Worm (Caenorhabditis elegans) whole organism, late embryonic: ENCODE data around the gene C18E9.2.

ENCODE experiments used
- C08G9.2 ChIP-seq: sonication (generic microtip); optimal IDR thresholded peaks from 2 replicates; lab custom pipeline; 2016; ENCODE audit warnings: mild to moderate bottlenecking, missing genetic modification characterization, moderate library complexity, missing compliant biosample characterization
- K09A11.1 ChIP-seq: sonication (generic microtip); optimal IDR thresholded peaks from 2 replicates; lab custom pipeline; 2017; ENCODE audit warnings: antibody characterized with exemption, mild to moderate bottlenecking, missing genetic modification characterization, missing compliant biosample characterization; ENCODE audit not compliant: insufficient read depth
- T23F11.4 ChIP-seq: fragments of 200-800 bp; sonication (Bioruptor generic); optimal IDR thresholded peaks from 2 replicates; lab custom pipeline; 2018; ENCODE audit warnings: mild to moderate bottlenecking, missing genetic modification characterization, missing compliant biosample characterization
- Y22D7AL.16 ChIP-seq: sonication (generic microtip); optimal IDR thresholded peaks from 2 replicates; lab custom pipeline; 2016; ENCODE audit warnings: missing genetic modification characterization, missing compliant biosample characterization
- ahr-1 ChIP-seq: sonication (generic microtip); optimal IDR thresholded peaks from 2 replicates; lab custom pipeline; 2016; ENCODE audit warnings: missing genetic modification characterization, missing compliant biosample characterization
- ama-1 ChIP-seq: fragments of 150-350 bp; optimal IDR thresholded peaks from 2 replicates; lab custom pipeline; 2014
- ceh-14 ChIP-seq: sonication (generic microtip); optimal IDR thresholded peaks from 2 replicates; lab custom pipeline; 2016; ENCODE audit warnings: missing genotype, missing genetic modification characterization, missing compliant biosample characterization
- ceh-18 ChIP-seq: sonication (generic microtip); optimal IDR thresholded peaks from 2 replicates; lab custom pipeline; 2016; ENCODE audit warnings: missing genetic modification characterization, missing compliant biosample characterization
- ceh-19 ChIP-seq: fragments of 200-800 bp; sonication (Bioruptor generic); optimal IDR thresholded peaks from 2 replicates; lab custom pipeline; 2018; ENCODE audit warnings: mild to moderate bottlenecking, missing genetic modification characterization, missing compliant biosample characterization
- ceh-2 ChIP-seq: sonication (generic microtip); optimal IDR thresholded peaks from 2 replicates; lab custom pipeline; 2016; ENCODE audit warnings: missing genotype, missing genetic modification characterization, missing compliant biosample characterization
- ceh-24 ChIP-seq: sonication (generic microtip); optimal IDR thresholded peaks from 2 replicates; lab custom pipeline; 2016; ENCODE audit warnings: mild to moderate bottlenecking, missing genetic modification characterization, missing compliant biosample characterization
- ceh-31 ChIP-seq: sonication (generic microtip); optimal IDR thresholded peaks from 2 replicates; lab custom pipeline; 2016; ENCODE audit warnings: missing genetic modification characterization, missing compliant biosample characterization
- ceh-45 ChIP-seq: fragments of 200-800 bp; sonication (Bioruptor generic); IDR thresholded peaks from 2 replicates; pipeline ENCODE4 v1.3.6; 2022; ENCODE audit warnings: missing genetic modification reagents, missing genetic modification characterization, missing compliant biosample characterization
- ceh-48 ChIP-seq: sonication (generic microtip); optimal IDR thresholded peaks from 2 replicates; lab custom pipeline; 2016; ENCODE audit warnings: missing genetic modification characterization, inconsistent platforms, missing compliant biosample characterization
- ceh-6 ChIP-seq: fragments of 200-800 bp; sonication (Bioruptor generic); optimal IDR thresholded peaks from 2 replicates; lab custom pipeline; 2018; ENCODE audit warnings: mild to moderate bottlenecking, missing genetic modification characterization, missing compliant biosample characterization
- ceh-9 ChIP-seq: sonication (generic microtip); optimal IDR thresholded peaks from 2 replicates; lab custom pipeline; 2016; ENCODE audit warnings: mild to moderate bottlenecking, missing genetic modification characterization, inconsistent platforms, missing compliant biosample characterization
- dve-1 ChIP-seq: sonication (generic microtip); optimal IDR thresholded peaks from 2 replicates; lab custom pipeline; 2017; ENCODE audit warnings: antibody characterized with exemption, mild to moderate bottlenecking, missing genetic modification characterization, missing compliant biosample characterization
- elt-2 ChIP-seq: sonication (generic microtip); optimal IDR thresholded peaks from 2 replicates; lab custom pipeline; 2016; ENCODE audit warnings: missing genetic modification reagents, missing genetic modification characterization, missing compliant biosample characterization
- elt-4 ChIP-seq: sonication (generic microtip); optimal IDR thresholded peaks from 2 replicates; lab custom pipeline; 2016; ENCODE audit warnings: missing genetic modification characterization, missing compliant biosample characterization
- ets-4 ChIP-seq: sonication (generic microtip); optimal IDR thresholded peaks from 2 replicates; lab custom pipeline; 2016; ENCODE audit warnings: missing genetic modification characterization, missing compliant biosample characterization
- fkh-10 ChIP-seq: fragments of 150-350 bp; optimal IDR thresholded peaks from 2 replicates; lab custom pipeline; 2014; ENCODE audit warnings: missing biosample characterization, missing genetic modification reagents, missing genetic modification characterization
- fkh-6 ChIP-seq: sonication (generic microtip); optimal IDR thresholded peaks from 2 replicates; lab custom pipeline; 2016; ENCODE audit warnings: missing genetic modification characterization, missing compliant biosample characterization
- gmeb-2 ChIP-seq: sonication (generic microtip); optimal IDR thresholded peaks from 2 replicates; lab custom pipeline; 2016; ENCODE audit warnings: missing genetic modification characterization, inconsistent platforms, missing compliant biosample characterization
- hlh-15 ChIP-seq: sonication (generic microtip); optimal IDR thresholded peaks from 2 replicates; lab custom pipeline; 2016; ENCODE audit warnings: missing genetic modification characterization, missing compliant biosample characterization
- hlh-30 ChIP-seq: sonication (generic microtip); optimal IDR thresholded peaks from 2 replicates; lab custom pipeline; 2017; ENCODE audit warnings: antibody characterized with exemption, missing genetic modification characterization, missing compliant biosample characterization; ENCODE audit not compliant: insufficient read depth
- hlh-6 ChIP-seq: sonication (generic microtip); optimal IDR thresholded peaks from 2 replicates; lab custom pipeline; 2016; ENCODE audit warnings: missing genotype, missing genetic modification characterization, missing compliant biosample characterization
- hlh-8 ChIP-seq: sonication (generic microtip); optimal IDR thresholded peaks from 2 replicates; lab custom pipeline; 2016; ENCODE audit warnings: missing genotype, missing genetic modification characterization, missing compliant biosample characterization
- lim-6 ChIP-seq: sonication (generic microtip); optimal IDR thresholded peaks from 2 replicates; lab custom pipeline; 2016; ENCODE audit warnings: missing genetic modification characterization, missing compliant biosample characterization
- lin-11 ChIP-seq: fragments of 200-800 bp; sonication (Bioruptor generic); optimal IDR thresholded peaks from 2 replicates; lab custom pipeline; 2018; ENCODE audit warnings: mild to moderate bottlenecking, missing genetic modification characterization, missing compliant biosample characterization
- mec-3 ChIP-seq: sonication (generic microtip); optimal IDR thresholded peaks from 2 replicates; lab custom pipeline; 2016; ENCODE audit warnings: borderline replicate concordance, missing genetic modification characterization, missing compliant biosample characterization
- nfya-1 ChIP-seq: sonication (generic microtip); optimal IDR thresholded peaks from 2 replicates; lab custom pipeline; 2017; ENCODE audit warnings: missing genetic modification characterization, mild to moderate bottlenecking, missing compliant biosample characterization, antibody characterized with exemption, moderate library complexity
- nhr-11 ChIP-seq: fragments of 150-350 bp; optimal IDR thresholded peaks from 2 replicates; lab custom pipeline; 2014; ENCODE audit warnings: missing biosample characterization, missing genetic modification characterization
- npax-4 ChIP-seq: sonication (generic microtip); optimal IDR thresholded peaks from 2 replicates; lab custom pipeline; 2016; ENCODE audit warnings: missing genetic modification characterization, missing compliant biosample characterization
- odd-2 ChIP-seq: sonication (generic microtip); optimal IDR thresholded peaks from 2 replicates; lab custom pipeline; 2017; ENCODE audit warnings: antibody characterized with exemption, mild to moderate bottlenecking, missing genetic modification characterization, missing compliant biosample characterization
- pax-1 ChIP-seq: fragments of 150-350 bp; optimal IDR thresholded peaks from 2 replicates; lab custom pipeline; 2014; ENCODE audit warnings: missing biosample characterization, missing genetic modification characterization
- pha-2 ChIP-seq: sonication (generic microtip); optimal IDR thresholded peaks from 2 replicates; lab custom pipeline; 2017; ENCODE audit warnings: mild to moderate bottlenecking, missing genetic modification characterization, missing compliant biosample characterization
- pha-4 ChIP-seq: fragments of 150-350 bp; optimal IDR thresholded peaks from 2 replicates; lab custom pipeline; 2018; ENCODE audit warnings: missing biosample characterization, missing genetic modification reagents, missing genetic modification characterization
- pqm-1 ChIP-seq: sonication (generic microtip); optimal IDR thresholded peaks from 2 replicates; lab custom pipeline; 2016; ENCODE audit warnings: missing genetic modification characterization, missing compliant biosample characterization
- pros-1 ChIP-seq: fragments of 150-350 bp; optimal IDR thresholded peaks from 2 replicates; lab custom pipeline; 2014; ENCODE audit warnings: missing biosample characterization, missing genetic modification reagents, missing genetic modification characterization
- rnt-1 ChIP-seq: sonication (generic microtip); optimal IDR thresholded peaks from 2 replicates; lab custom pipeline; 2016; ENCODE audit warnings: missing genetic modification characterization, missing compliant biosample characterization
- sdc-2 ChIP-seq: sonication (generic microtip); optimal IDR thresholded peaks from 2 replicates; lab custom pipeline; 2016; ENCODE audit warnings: missing genotype, missing genetic modification characterization, missing compliant biosample characterization
- sox-2 ChIP-seq: fragments of 200-800 bp; sonication (Bioruptor generic); IDR thresholded peaks from 2 replicates; pipeline ENCODE4 v1.3.6; 2022; ENCODE audit warnings: missing genetic modification reagents, missing genetic modification characterization, missing compliant biosample characterization
- sox-4 ChIP-seq: sonication (generic microtip); optimal IDR thresholded peaks from 2 replicates; lab custom pipeline; 2017; ENCODE audit warnings: mild to moderate bottlenecking, missing genetic modification characterization, inconsistent platforms, missing compliant biosample characterization
- syd-9 ChIP-seq: sonication (generic microtip); optimal IDR thresholded peaks from 2 replicates; lab custom pipeline; 2016; ENCODE audit warnings: mild to moderate bottlenecking, missing genetic modification characterization, moderate library complexity, missing compliant biosample characterization
- tbx-2 ChIP-seq: sonication (generic microtip); optimal IDR thresholded peaks from 2 replicates; lab custom pipeline; 2016; ENCODE audit warnings: missing genetic modification characterization, missing compliant biosample characterization
- ttx-3 ChIP-seq: sonication (generic microtip); optimal IDR thresholded peaks from 2 replicates; lab custom pipeline; 2016; ENCODE audit warnings: missing genetic modification reagents, missing genetic modification characterization, missing compliant biosample characterization
- unc-3 ChIP-seq, 2 experiments: fragments of 200-800 bp in 1 of 2; sonication (Bioruptor generic) in 1 of 2; sonication (generic microtip) in 1 of 2; conservative IDR thresholded peaks in 1 of 2; optimal IDR thresholded peaks in 1 of 2; 2 replicates each; pipeline versions ENCODE4 v1.3.6 to Lab custom; 2016 to 2022; ENCODE audit warnings: missing compliant biosample characterization in 2 of 2, missing genetic modification characterization in 2 of 2, missing genetic modification reagents in 1 of 2
- unc-42 ChIP-seq: sonication (generic microtip); optimal IDR thresholded peaks from 2 replicates; lab custom pipeline; 2016; ENCODE audit warnings: missing genotype, missing genetic modification characterization, missing compliant biosample characterization
- unc-55 ChIP-seq: sonication (generic microtip); optimal IDR thresholded peaks from 2 replicates; lab custom pipeline; 2017; ENCODE audit warnings: missing biosample characterization, missing genetic modification reagents, missing genetic modification characterization
- zip-5 ChIP-seq: sonication (generic microtip); optimal IDR thresholded peaks from 2 replicates; lab custom pipeline; 2016; ENCODE audit warnings: missing genetic modification characterization, missing compliant biosample characterization
- ztf-16 ChIP-seq: sonication (generic microtip); optimal IDR thresholded peaks from 2 replicates; lab custom pipeline; 2017; ENCODE audit warnings: missing genetic modification characterization, missing compliant biosample characterization

The C18E9.2 gene

ce11 chrII:8969251-8970183, 4.7 kb downstream of the C18E9.2 start, which contains the start of the genes szy-20 and C18E9.5:
TSS of gene szy-20 (minus strand) at chrII:8969333.
TSS of gene C18E9.5 (plus strand) at chrII:8969980.
- no peak for TF ChIP-seq hlh-15 (tag; lab: Kevin White, UChicago)
- no peak for TF ChIP-seq nhr-11
- TF ChIP-seq sox-4 (tag; lab: Kevin White, UChicago), result no peak
- TF ChIP-seq ama-1 (lab: Kevin White, UChicago), result no peak
- TF ChIP-seq pros-1 (tag; lab: Kevin White, UChicago), result no peak
- TF ChIP-seq elt-4 (tag; lab: Kevin White, UChicago), result no peak
- no peak for TF ChIP-seq unc-55 (GFP tag; lab: Kevin White, UChicago)
- TF ChIP-seq fkh-10 (GFP tag; lab: Kevin White, UChicago), result no peak
- TF ChIP-seq pha-2 (tag; lab: Kevin White, UChicago), result no peak
- TF ChIP-seq lin-11 (tag; lab: Kevin White, UChicago), result no peak
- no peak for TF ChIP-seq hlh-8 (tag; lab: Kevin White, UChicago)
- TF ChIP-seq unc-3 (GFP tag; conservative IDR thresholded peaks at IDR 0.05; lab: Robert Waterston, UW), result no peak
- TF ChIP-seq unc-3 (tag; optimal IDR thresholded peaks at IDR 0.05; lab: Kevin White, UChicago), result peak; percentile 48
- no peak for TF ChIP-seq ahr-1 (tag; lab: Kevin White, UChicago)
- TF ChIP-seq pha-4 (tag; lab: Kevin White, UChicago), result no peak
- TF ChIP-seq ceh-14, result peak; percentile 38
- TF ChIP-seq rnt-1 (tag; lab: Kevin White, UChicago), result no peak
- no peak for TF ChIP-seq pqm-1 (tag; lab: Kevin White, UChicago)
- TF ChIP-seq sox-2 (GFP tag; lab: Robert Waterston, UW), result no peak
- peak; percentile 28 for TF ChIP-seq dve-1 (tag; lab: Kevin White, UChicago)
- TF ChIP-seq mec-3, result no peak
- TF ChIP-seq elt-2 (tag; lab: Kevin White, UChicago), result peak; percentile 26
- TF ChIP-seq lim-6 (tag; lab: Kevin White, UChicago), result no peak
- no peak for TF ChIP-seq Y22D7AL.16 (tag; lab: Kevin White, UChicago)
- peak; percentile 67 for TF ChIP-seq nfya-1 (tag; lab: Kevin White, UChicago)
- no peak for TF ChIP-seq ets-4
- peak; percentile 67 for TF ChIP-seq unc-42 (tag; lab: Kevin White, UChicago)
- TF ChIP-seq C08G9.2 (tag; lab: Kevin White, UChicago), result no peak
- peak; percentile 76 for TF ChIP-seq ceh-31 (tag; lab: Kevin White, UChicago)
- no peak for TF ChIP-seq odd-2
- no peak for TF ChIP-seq pax-1 (tag; lab: Kevin White, UChicago)
- TF ChIP-seq ceh-48 (tag; lab: Kevin White, UChicago), result peak; percentile 24
- peak; percentile 34 for TF ChIP-seq ceh-19
- no peak for TF ChIP-seq ceh-6 (GFP tag; lab: Kevin White, UChicago)
- no peak for TF ChIP-seq gmeb-2
- peak; percentile 19 for TF ChIP-seq zip-5 (tag; lab: Kevin White, UChicago)
- no peak for TF ChIP-seq ceh-24 (tag; lab: Kevin White, UChicago)
- TF ChIP-seq ttx-3 (tag; lab: Kevin White, UChicago), result no peak
- peak; percentile 28 for TF ChIP-seq tbx-2 (tag; lab: Kevin White, UChicago)
- no peak for TF ChIP-seq T23F11.4 (GFP tag; lab: Kevin White, UChicago)
- TF ChIP-seq syd-9 (tag; lab: Kevin White, UChicago), result peak; percentile 34
- TF ChIP-seq hlh-6 (tag; lab: Kevin White, UChicago), result no peak
- TF ChIP-seq ceh-9 (tag; lab: Kevin White, UChicago), result no peak
- TF ChIP-seq sdc-2 (tag; lab: Kevin White, UChicago), result no peak
- TF ChIP-seq fkh-6 (tag; lab: Kevin White, UChicago), result no peak
- no peak for TF ChIP-seq npax-4 (tag; lab: Kevin White, UChicago)
- peak; percentile 47 for TF ChIP-seq ceh-18
- TF ChIP-seq ceh-2 (tag; lab: Kevin White, UChicago), result peak; percentile 24
- TF ChIP-seq hlh-30, result peak; percentile 21
- no peak for TF ChIP-seq ztf-16 (tag; lab: Kevin White, UChicago)
- no peak for TF ChIP-seq ceh-45 (GFP tag; lab: Robert Waterston, UW)
- peak; percentile 1 for TF ChIP-seq K09A11.1 (tag; lab: Kevin White, UChicago)
